Worm (Caenorhabditis elegans): ENCODE data around the gene Y57G11C.1142.

DNA sequence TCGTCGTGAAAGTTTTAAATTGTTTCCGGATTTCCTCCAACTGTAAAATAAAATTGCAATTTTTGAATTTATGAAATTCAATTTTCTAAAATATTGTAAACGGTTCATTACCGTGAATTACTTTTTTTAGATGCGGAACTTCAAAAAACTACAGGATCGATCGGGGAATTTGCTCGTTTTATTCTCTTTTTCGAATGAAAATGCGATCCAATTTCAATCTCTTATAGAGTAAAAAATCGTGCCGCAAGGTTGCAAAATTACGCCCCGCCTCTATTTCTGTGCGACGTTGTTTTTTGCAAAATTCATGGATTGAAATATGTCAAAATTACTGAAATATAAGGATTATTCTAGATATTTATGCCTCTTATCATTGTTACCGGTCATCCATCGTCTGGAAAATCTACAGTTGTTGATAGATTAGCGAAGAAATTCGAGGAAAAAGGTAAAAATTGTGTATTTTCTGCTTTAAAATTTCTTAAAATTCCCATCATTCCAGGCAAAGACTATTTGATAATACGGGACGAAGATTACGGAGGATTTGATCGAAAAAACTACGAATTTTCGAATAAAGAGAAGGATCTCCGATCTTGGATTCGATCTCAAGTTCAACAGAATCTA is 33.1 kb upstream of the Y57G11C.1142 start, which contains the start of gene Y57G11C.43:
- TF ChIP-seq lin-39 (tag; optimal IDR thresholded peaks at IDR 0.05): no peak
- TF ChIP-seq nhr-25 (tag; optimal IDR thresholded peaks at IDR 0.05): no peak
- no peak for TF ChIP-seq skn-1 (tag; optimal IDR thresholded peaks at IDR 0.05)
- no peak for TF ChIP-seq unc-62 (GFP tag; optimal IDR thresholded peaks at IDR 0.05)
- TF ChIP-seq lsy-2 (tag; optimal IDR thresholded peaks at IDR 0.05): no peak
- no peak for TF ChIP-seq mdl-1 (tag; optimal IDR thresholded peaks at IDR 0.05)
- TF ChIP-seq fos-1 (tag; optimal IDR thresholded peaks at IDR 0.05): no peak
- no peak for TF ChIP-seq ztf-1 (GFP tag; conservative IDR thresholded peaks at IDR 0.05)
- TF ChIP-seq blmp-1 (tag; optimal IDR thresholded peaks at IDR 0.05; ENCODE audit: insufficient read depth): no peak
- no peak for TF ChIP-seq nhr-10 (tag; optimal IDR thresholded peaks at IDR 0.05)
- TF ChIP-seq ama-1 (optimal IDR thresholded peaks at IDR 0.05): no peak
- no peak for TF ChIP-seq nhr-12 (tag; optimal IDR thresholded peaks at IDR 0.05)
- no peak for TF ChIP-seq dmd-4 (tag; optimal IDR thresholded peaks at IDR 0.05)
- TF ChIP-seq elt-1 (tag; optimal IDR thresholded peaks at IDR 0.05): no peak

All from whole organism, L2 larva.